Worm (Caenorhabditis elegans) whole organism, late embryonic: Measurements from ENCODE around the gene trk-1.

Experiments used
- ama-1 ChIP-seq: fragments of 150-350 bp; optimal IDR thresholded peaks from 2 replicates; lab custom pipeline; 2014
- sox-4 ChIP-seq: sonication (generic microtip); optimal IDR thresholded peaks from 2 replicates; lab custom pipeline; 2017; ENCODE audit warnings: mild to moderate bottlenecking, missing genetic modification characterization, inconsistent platforms, missing compliant biosample characterization

DNA sequence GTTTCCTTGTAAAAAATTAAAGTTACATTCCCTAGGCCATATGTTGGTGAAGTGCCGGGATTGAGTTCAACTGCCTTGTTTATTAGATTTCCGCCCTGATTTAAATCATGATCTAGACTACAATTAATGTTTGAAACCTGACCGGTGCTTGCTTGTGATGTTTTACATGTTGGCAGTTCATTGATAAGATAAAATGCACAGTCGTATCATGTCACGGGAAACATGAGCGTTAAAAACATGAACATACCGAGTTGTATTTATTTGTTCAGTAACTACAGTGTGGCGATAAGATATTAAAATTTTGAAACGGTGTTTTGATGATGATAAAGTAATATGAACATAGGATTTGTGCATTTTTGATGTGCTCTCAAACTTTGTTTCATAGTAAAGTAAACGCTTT is 18.4 kb downstream of the trk-1 start:
- TF ChIP-seq sox-4 (tag; lab: Kevin White, UChicago): no peak
- no peak for TF ChIP-seq ama-1 (lab: Kevin White, UChicago)
